Fruit fly (Drosophila melanogaster): ENCODE data around the gene CecA2.

Gene CecA2

dm6 chr3R:30211856-30212255 lies at the start of gene CecA2:
Gene CecA2 (plus strand): TSS chr3R:30212156.
- TF ChIP-seq HHEX (GFP tag; optimal IDR thresholded peaks at IDR 0.05) = no peak
- TF ChIP-seq lov (optimal IDR thresholded peaks at IDR 0.05) = no peak
- 0 out of 3 replicates have a peak, but pooled peaks have one; percentile 10 for TF ChIP-seq lov (GFP tag; IDR thresholded peaks at IDR 0.05)

dm6 chr3R:30163228-30163627 lies 48.7 kb upstream of the CecA2 start:
- TF ChIP-seq lab (GFP tag; optimal IDR thresholded peaks at IDR 0.05) (no peak), trh (GFP tag; optimal IDR thresholded peaks at IDR 0.05) (no peak), CG10543 (GFP tag; optimal IDR thresholded peaks at IDR 0.05) (no peak), NC2β (GFP tag; optimal IDR thresholded peaks at IDR 0.05) (no peak), tup (GFP tag; optimal IDR thresholded peaks at IDR 0.05) (no peak), mirr (GFP tag; optimal IDR thresholded peaks at IDR 0.05) (no peak), CG12299 (tag; optimal IDR thresholded peaks at IDR 0.05) (no peak), HHEX (GFP tag; optimal IDR thresholded peaks at IDR 0.05) (no peak), pho (GFP tag; optimal IDR thresholded peaks at IDR 0.05) (no peak), CHES-1-like (GFP tag; optimal IDR thresholded peaks at IDR 0.05) (no peak), dan (GFP tag; IDR thresholded peaks at IDR 0.05) (no peak), CG11560 (tag; IDR thresholded peaks at IDR 0.05) (no peak), Lim3 (GFP tag; IDR thresholded peaks at IDR 0.05) (no peak), CG43689 (GFP tag; IDR thresholded peaks at IDR 0.05) (no peak), CG18619 (GFP tag; optimal IDR thresholded peaks at IDR 0.05) (no peak)

dm6 chr3R:30164162-30164561 lies 47.8 kb upstream of the CecA2 start:
- peak; percentile 80 for TF ChIP-seq oc (tag; optimal IDR thresholded peaks at IDR 0.05)
- peak; percentile 63 for TF ChIP-seq Ptx1 (GFP tag; IDR thresholded peaks at IDR 0.05)
- no peak for TF ChIP-seq Abd-B (GFP tag; optimal IDR thresholded peaks at IDR 0.05)
- peak; percentile 61; the same call in 2 of the 3 replicates for TF ChIP-seq dysf (GFP tag; IDR thresholded peaks at IDR 0.05)
- TF ChIP-seq CHES-1-like (GFP tag; optimal IDR thresholded peaks at IDR 0.05) = no peak
- TF ChIP-seq vvl (GFP tag; IDR thresholded peaks at IDR 0.05) = peak; percentile 84
- peak; percentile 35 for TF ChIP-seq CG8388 (GFP tag; optimal IDR thresholded peaks at IDR 0.05)
- peak; percentile 42 for TF ChIP-seq phol (tag; optimal IDR thresholded peaks at IDR 0.05)
- peak; percentile 54; the same call in 2 of the 3 replicates for TF ChIP-seq zfh1 (GFP tag; IDR thresholded peaks at IDR 0.05)
- no peak for TF ChIP-seq prd (optimal IDR thresholded peaks at IDR 0.05)
- TF ChIP-seq prd (GFP tag; IDR thresholded peaks at IDR 0.05) = peak; percentile 72; the same call in 2 of the 3 replicates
- TF ChIP-seq bigmax (GFP tag; optimal IDR thresholded peaks at IDR 0.05) = no peak
- peak; percentile 43 for TF ChIP-seq CG17359 (tag; optimal IDR thresholded peaks at IDR 0.05)
- TF ChIP-seq Sox102F (GFP tag; optimal IDR thresholded peaks at IDR 0.05) = peak; percentile 64
- TF ChIP-seq Awh (GFP tag; IDR thresholded peaks at IDR 0.05) = peak; percentile 34; the same call in 1 of the 2 replicates
- TF ChIP-seq ind (GFP tag; optimal IDR thresholded peaks at IDR 0.05) = peak; percentile 34
- peak; percentile 48; the same call in 1 of the 2 replicates for TF ChIP-seq ara (GFP tag; IDR thresholded peaks at IDR 0.05)
- peak; percentile 28; the same call in 1 of the 2 replicates for TF ChIP-seq Ada2b (GFP tag; IDR thresholded peaks at IDR 0.05)
- TF ChIP-seq lab (GFP tag; optimal IDR thresholded peaks at IDR 0.05) = peak; percentile 29
- peak; percentile 69 for TF ChIP-seq Blimp-1 (GFP tag; optimal IDR thresholded peaks at IDR 0.05)
- peak; percentile 55; the same call in 1 of the 2 replicates for TF ChIP-seq sisA (GFP tag; IDR thresholded peaks at IDR 0.05)
- no peak for TF ChIP-seq hkb (optimal IDR thresholded peaks at IDR 0.05)
- peak; percentile 16; the same call in 1 of the 2 replicates for TF ChIP-seq hkb (GFP tag; IDR thresholded peaks at IDR 0.05)
- TF ChIP-seq peb (GFP tag; IDR thresholded peaks at IDR 0.05) = no peak
- TF ChIP-seq H2.0 (GFP tag; IDR thresholded peaks at IDR 0.05) = 0 out of 2 replicates have a peak, but pooled peaks have one; percentile 30
- peak; percentile 40 for TF ChIP-seq CG18262 (tag; optimal IDR thresholded peaks at IDR 0.05)
- no peak for TF ChIP-seq CG1647 (GFP tag; optimal IDR thresholded peaks at IDR 0.05)
- no peak for TF ChIP-seq caup (GFP tag; optimal IDR thresholded peaks at IDR 0.05; ENCODE audit: severe bottlenecking)
- TF ChIP-seq stc (GFP tag; IDR thresholded peaks at IDR 0.05) = peak; percentile 52; the same call in 1 of the 2 replicates
- peak; percentile 5 for TF ChIP-seq CG12391 (tag; optimal IDR thresholded peaks at IDR 0.05)
- TF ChIP-seq CG32767 (GFP tag; IDR thresholded peaks at IDR 0.05) = 0 out of 2 replicates have a peak, but pooled peaks have one; percentile 22
- TF ChIP-seq CG8089 (GFP tag; optimal IDR thresholded peaks at IDR 0.05) = peak; percentile 9
- no peak for TF ChIP-seq slou (GFP tag; optimal IDR thresholded peaks at IDR 0.05)
- peak; percentile 7 for TF ChIP-seq CG10209 (GFP tag; optimal IDR thresholded peaks at IDR 0.05)

Measured in whole organism, embryonic.